Worm (Caenorhabditis elegans) whole organism, young adult: ENCODE measurements around the gene R151.10.

Experiments used
- B0019.2 ChIP-seq: fragments of 200-800 bp; sonication (Bioruptor generic); conservative IDR thresholded peaks from 2 replicates; pipeline ENCODE4 v1.3.6; 2022; ENCODE audit warnings: missing genetic modification reagents, missing genetic modification characterization, missing compliant biosample characterization
- F33H1.4 ChIP-seq: fragments of 200-800 bp; sonication (Bioruptor generic); IDR thresholded peaks from 2 replicates; pipeline ENCODE4 v1.3.6; 2022; ENCODE audit warnings: missing genetic modification reagents, missing genetic modification characterization, missing compliant biosample characterization
- F39B2.1 ChIP-seq: fragments of 200-800 bp; sonication (Bioruptor generic); IDR thresholded peaks from 2 replicates; pipeline ENCODE4 v1.3.6; 2022; ENCODE audit warnings: missing genetic modification reagents, missing genetic modification characterization, missing compliant biosample characterization
- F52B5.7 ChIP-seq: sonication (generic microtip); optimal IDR thresholded peaks from 2 replicates; lab custom pipeline; 2016; ENCODE audit warnings: mild to moderate bottlenecking, missing genetic modification characterization, missing compliant biosample characterization
- F57A8.1 ChIP-seq: fragments of 200-800 bp; sonication (Bioruptor generic); optimal IDR thresholded peaks from 2 replicates; lab custom pipeline; 2018; ENCODE audit warnings: mild to moderate bottlenecking, missing genetic modification characterization, moderate library complexity, missing compliant biosample characterization
- K11D2.4 ChIP-seq: fragments of 200-800 bp; sonication (Bioruptor generic); IDR thresholded peaks from 2 replicates; pipeline ENCODE4 v1.3.6; 2022; ENCODE audit warnings: missing genetic modification reagents, missing genetic modification characterization, missing compliant biosample characterization
- Y53F4B.3 ChIP-seq: fragments of 200-800 bp; sonication (Bioruptor generic); IDR thresholded peaks from 2 replicates; pipeline ENCODE4 v1.3.6; 2022; ENCODE audit warnings: missing genetic modification reagents, missing genetic modification characterization, missing compliant biosample characterization
- Y56A3A.18 ChIP-seq: fragments of 200-800 bp; sonication (Bioruptor generic); IDR thresholded peaks from 2 replicates; pipeline ENCODE4 v1.3.6; 2022; ENCODE audit warnings: missing genetic modification reagents, missing genetic modification characterization, missing compliant biosample characterization
- Y79H2A.3 ChIP-seq: fragments of 200-800 bp; sonication (Bioruptor generic); conservative IDR thresholded peaks from 2 replicates; pipeline ENCODE4 v1.3.6; 2022; ENCODE audit warnings: missing genetic modification reagents, missing genetic modification characterization, missing compliant biosample characterization
- akir-1 ChIP-seq: fragments of 200-800 bp; sonication (Bioruptor generic); optimal IDR thresholded peaks from 2 replicates; lab custom pipeline; 2018; ENCODE audit warnings: mild to moderate bottlenecking, missing genetic modification characterization, moderate library complexity, missing compliant biosample characterization
- aptf-3 ChIP-seq: fragments of 200-800 bp; sonication (Bioruptor generic); IDR thresholded peaks from 2 replicates; pipeline ENCODE4 v1.3.6; 2022; ENCODE audit warnings: missing genetic modification characterization, missing compliant biosample characterization
- attf-5 ChIP-seq: fragments of 200-800 bp; sonication (Bioruptor generic); optimal IDR thresholded peaks from 2 replicates; lab custom pipeline; 2018; ENCODE audit warnings: mild to moderate bottlenecking, missing genetic modification characterization, missing compliant biosample characterization
- attf-6 ChIP-seq: fragments of 200-800 bp; sonication (Bioruptor generic); IDR thresholded peaks from 2 replicates; pipeline ENCODE4 v1.3.6; 2022; ENCODE audit warnings: missing genetic modification reagents, missing genetic modification characterization, missing compliant biosample characterization
- cebp-1 ChIP-seq, 2 experiments: fragments of 200-800 bp in 1 of 2; sonication (Bioruptor generic) in 1 of 2; sonication (generic microtip) in 1 of 2; IDR thresholded peaks in 1 of 2; optimal IDR thresholded peaks in 1 of 2; 2 replicates each; pipeline versions ENCODE4 v1.3.6 to Lab custom; 2017 to 2022; ENCODE audit warnings: missing compliant biosample characterization in 2 of 2, missing genetic modification characterization in 2 of 2, mild to moderate bottlenecking in 1 of 2, missing genetic modification reagents in 1 of 2, moderate library complexity in 1 of 2
- cebp-2 ChIP-seq: fragments of 200-800 bp; sonication (Bioruptor generic); IDR thresholded peaks from 2 replicates; pipeline ENCODE4 v1.3.6; 2022; ENCODE audit warnings: missing genetic modification characterization, missing compliant biosample characterization
- ceh-100 ChIP-seq: fragments of 200-800 bp; sonication (Bioruptor generic); IDR thresholded peaks from 2 replicates; pipeline ENCODE4 v1.3.6; 2022; ENCODE audit warnings: missing genetic modification reagents, missing genetic modification characterization, missing compliant biosample characterization
- ceh-27 ChIP-seq: fragments of 200-800 bp; sonication (Bioruptor generic); optimal IDR thresholded peaks from 2 replicates; lab custom pipeline; 2018; ENCODE audit warnings: mild to moderate bottlenecking, missing genetic modification characterization, moderate library complexity, missing compliant biosample characterization
- ceh-40 ChIP-seq: fragments of 200-800 bp; sonication (Bioruptor generic); IDR thresholded peaks from 2 replicates; pipeline ENCODE4 v1.3.6; 2022; ENCODE audit warnings: missing genetic modification characterization, missing compliant biosample characterization
- ceh-58 ChIP-seq: fragments of 200-800 bp; sonication (Bioruptor generic); IDR thresholded peaks from 2 replicates; pipeline ENCODE4 v1.3.6; 2022; ENCODE audit warnings: missing genetic modification characterization, missing compliant biosample characterization
- ceh-91 ChIP-seq: fragments of 200-800 bp; sonication (Bioruptor generic); IDR thresholded peaks from 2 replicates; pipeline ENCODE4 v1.3.6; 2022; ENCODE audit warnings: missing genetic modification reagents, missing genetic modification characterization, missing compliant biosample characterization
- die-1 ChIP-seq: sonication (generic microtip); optimal IDR thresholded peaks from 2 replicates; lab custom pipeline; 2016; ENCODE audit warnings: missing genotype, mild to moderate bottlenecking, missing genetic modification characterization, missing compliant biosample characterization
- ets-4 ChIP-seq: fragments of 200-800 bp; sonication (Bioruptor generic); optimal IDR thresholded peaks from 2 replicates; lab custom pipeline; 2018; ENCODE audit warnings: mild to moderate bottlenecking, missing genetic modification characterization, missing compliant biosample characterization
- gei-17 ChIP-seq: fragments of 200-800 bp; sonication (Bioruptor generic); optimal IDR thresholded peaks from 2 replicates; lab custom pipeline; 2018; ENCODE audit warnings: mild to moderate bottlenecking, missing genetic modification characterization, missing compliant biosample characterization
- him-1 ChIP-seq: sonication (generic microtip); optimal IDR thresholded peaks from 2 replicates; lab custom pipeline; 2016; ENCODE audit warnings: missing genotype, missing genetic modification reagents, missing genetic modification characterization, missing compliant biosample characterization
- hlh-26 ChIP-seq: fragments of 200-800 bp; sonication (Bioruptor generic); conservative IDR thresholded peaks from 2 replicates; pipeline ENCODE4 v1.3.6; 2022; ENCODE audit warnings: missing genetic modification reagents, missing genetic modification characterization, missing compliant biosample characterization
- hrde-1 ChIP-seq: sonication (generic microtip); optimal IDR thresholded peaks from 2 replicates; lab custom pipeline; 2016; ENCODE audit warnings: missing genetic modification characterization, mild to moderate bottlenecking, missing compliant biosample characterization, moderate library complexity, missing genotype, missing genetic modification reagents, borderline replicate concordance
- hsf-1 ChIP-seq: fragments of 200-800 bp; sonication (Bioruptor generic); IDR thresholded peaks from 2 replicates; pipeline ENCODE4 v1.3.6; 2022; ENCODE audit warnings: missing genetic modification reagents, missing genetic modification characterization, missing compliant biosample characterization
- lag-1 ChIP-seq: fragments of 200-800 bp; sonication (Bioruptor generic); IDR thresholded peaks from 2 replicates; pipeline ENCODE4 v1.3.6; 2022; ENCODE audit warnings: missing genetic modification reagents, missing genetic modification characterization, missing compliant biosample characterization
- let-526 ChIP-seq: fragments of 200-800 bp; sonication (Bioruptor generic); IDR thresholded peaks from 2 replicates; pipeline ENCODE4 v1.3.6; 2022; ENCODE audit warnings: missing genetic modification reagents, missing genetic modification characterization, missing compliant biosample characterization
- lin-26 ChIP-seq: fragments of 200-800 bp; sonication (Bioruptor generic); IDR thresholded peaks from 2 replicates; pipeline ENCODE4 v1.3.6; 2022; ENCODE audit warnings: missing genetic modification reagents, missing genetic modification characterization, missing compliant biosample characterization
- lsl-1 ChIP-seq: fragments of 200-800 bp; sonication (Bioruptor generic); optimal IDR thresholded peaks from 2 replicates; lab custom pipeline; 2018; ENCODE audit warnings: mild to moderate bottlenecking, missing genetic modification characterization, moderate library complexity, missing compliant biosample characterization
- madf-6 ChIP-seq: fragments of 200-800 bp; sonication (Bioruptor generic); IDR thresholded peaks from 2 replicates; pipeline ENCODE4 v1.3.6; 2022; ENCODE audit warnings: missing genetic modification reagents, missing genetic modification characterization, missing compliant biosample characterization
- madf-8 ChIP-seq: fragments of 200-800 bp; sonication (Bioruptor generic); conservative IDR thresholded peaks from 2 replicates; pipeline ENCODE4 v1.3.6; 2022; ENCODE audit warnings: missing genetic modification reagents, missing genetic modification characterization, missing compliant biosample characterization
- mcd-1 ChIP-seq: fragments of 200-800 bp; sonication (Bioruptor generic); IDR thresholded peaks from 2 replicates; pipeline ENCODE4 v1.3.6; 2022; ENCODE audit warnings: missing genetic modification reagents, missing genetic modification characterization, missing compliant biosample characterization
- mxl-1 ChIP-seq: sonication (generic microtip); optimal IDR thresholded peaks from 2 replicates; lab custom pipeline; 2016; ENCODE audit warnings: missing genetic modification characterization, missing compliant biosample characterization
- nfya-2 ChIP-seq: fragments of 200-800 bp; sonication (Bioruptor generic); IDR thresholded peaks from 2 replicates; pipeline ENCODE4 v1.3.6; 2022; ENCODE audit warnings: missing genetic modification reagents, missing genetic modification characterization, missing compliant biosample characterization
- nhr-80 ChIP-seq: sonication (generic microtip); optimal IDR thresholded peaks from 2 replicates; lab custom pipeline; 2016; ENCODE audit warnings: missing genetic modification characterization, missing compliant biosample characterization
- nhr-90 ChIP-seq: sonication (generic microtip); optimal IDR thresholded peaks from 2 replicates; lab custom pipeline; 2016; ENCODE audit warnings: missing genotype, mild to moderate bottlenecking, missing genetic modification characterization, missing compliant biosample characterization
- snpc-1.1 ChIP-seq: sonication (generic microtip); optimal IDR thresholded peaks from 2 replicates; lab custom pipeline; 2017; ENCODE audit warnings: missing genetic modification characterization, mild to moderate bottlenecking, missing compliant biosample characterization, antibody characterized with exemption, moderate library complexity, missing genotype, missing genetic modification reagents; ENCODE audit not compliant: insufficient read depth
- snpc-3.4 ChIP-seq: sonication (generic microtip); optimal IDR thresholded peaks from 2 replicates; lab custom pipeline; 2017; ENCODE audit warnings: missing genetic modification characterization, mild to moderate bottlenecking, missing compliant biosample characterization, antibody characterized with exemption, moderate library complexity, missing genotype, missing genetic modification reagents
- somi-1 ChIP-seq: fragments of 200-800 bp; sonication (Bioruptor generic); optimal IDR thresholded peaks from 2 replicates; lab custom pipeline; 2018; ENCODE audit warnings: mild to moderate bottlenecking, missing genetic modification characterization, missing compliant biosample characterization
- tbp1 ChIP-seq: fragments of 200-800 bp; sonication (Bioruptor generic); optimal IDR thresholded peaks from 2 replicates; lab custom pipeline; 2018; ENCODE audit warnings: mild to moderate bottlenecking, missing genetic modification characterization, missing compliant biosample characterization
- unc-130 ChIP-seq: sonication (generic microtip); optimal IDR thresholded peaks from 2 replicates; lab custom pipeline; 2016; ENCODE audit warnings: missing genetic modification reagents, missing genetic modification characterization, missing compliant biosample characterization
- xnd-1 ChIP-seq: sonication (generic microtip); optimal IDR thresholded peaks from 2 replicates; lab custom pipeline; 2016; ENCODE audit warnings: missing genotype, missing genetic modification reagents, missing genetic modification characterization, missing compliant biosample characterization
- ztf-18 ChIP-seq: sonication (generic microtip); optimal IDR thresholded peaks from 2 replicates; lab custom pipeline; 2016; ENCODE audit warnings: missing genotype, mild to moderate bottlenecking, missing genetic modification characterization, missing compliant biosample characterization
- ztf-25 ChIP-seq: fragments of 200-800 bp; sonication (Bioruptor generic); IDR thresholded peaks from 2 replicates; pipeline ENCODE4 v1.3.6; 2022; ENCODE audit warnings: missing genetic modification reagents, missing genetic modification characterization, missing compliant biosample characterization
- ztf-28 ChIP-seq: fragments of 200-800 bp; sonication (Bioruptor generic); IDR thresholded peaks from 2 replicates; pipeline ENCODE4 v1.3.6; 2022; ENCODE audit warnings: missing genetic modification reagents, missing genetic modification characterization, missing compliant biosample characterization
- ztf-6 ChIP-seq: fragments of 200-800 bp; sonication (Bioruptor generic); IDR thresholded peaks from 2 replicates; pipeline ENCODE4 v1.3.6; 2022; ENCODE audit warnings: missing genetic modification reagents, missing genetic modification characterization, missing compliant biosample characterization

R151.10 gene

ce11 chrIII:7221103-7221502 lies 9.6 kb downstream of the R151.10 start:
- TF ChIP-seq B0019.2: no peak
- no peak for TF ChIP-seq lag-1 (GFP tag; lab: Robert Waterston, UW)
- no peak for TF ChIP-seq hsf-1 (GFP tag; lab: Robert Waterston, UW)
- TF ChIP-seq F57A8.1: no peak
- TF ChIP-seq ceh-40: no peak
- peak; percentile 90 for TF ChIP-seq lsl-1
- no peak for TF ChIP-seq ztf-25
- TF ChIP-seq tbp1 (GFP tag; lab: Kevin White, UChicago): no peak
- no peak for TF ChIP-seq hrde-1 (tag; lab: Kevin White, UChicago)
- no peak for TF ChIP-seq Y79H2A.3 (GFP tag; lab: Robert Waterston, UW)
- no peak for TF ChIP-seq attf-5 (GFP tag; lab: Kevin White, UChicago)
- no peak for TF ChIP-seq ceh-58
- TF ChIP-seq nhr-80 (tag; lab: Kevin White, UChicago): no peak
- no peak for TF ChIP-seq K11D2.4 (GFP tag; lab: Robert Waterston, UW)
- peak; percentile 64; the same call in 1 of the 2 replicates for TF ChIP-seq F33H1.4
- TF ChIP-seq nfya-2 (GFP tag; lab: Robert Waterston, UW): no peak
- no peak for TF ChIP-seq nhr-90 (tag; lab: Kevin White, UChicago)
- TF ChIP-seq Y53F4B.3 (GFP tag; lab: Robert Waterston, UW): no peak
- no peak for TF ChIP-seq ztf-28 (GFP tag; lab: Robert Waterston, UW)
- no peak for TF ChIP-seq let-526
- no peak for TF ChIP-seq gei-17 (GFP tag; lab: Kevin White, UChicago)
- no peak for TF ChIP-seq snpc-1.1 (tag; lab: Kevin White, UChicago)
- TF ChIP-seq madf-6: peak; percentile 55
- no peak for TF ChIP-seq cebp-1 (GFP tag; IDR thresholded peaks at IDR 0.05; lab: Robert Waterston, UW)
- TF ChIP-seq cebp-1 (tag; optimal IDR thresholded peaks at IDR 0.05; lab: Kevin White, UChicago): no peak
- TF ChIP-seq ztf-6 (GFP tag; lab: Robert Waterston, UW): no peak
- TF ChIP-seq ztf-18 (tag; lab: Kevin White, UChicago): no peak
- TF ChIP-seq cebp-2: no peak
- TF ChIP-seq mcd-1: no peak
- no peak for TF ChIP-seq ets-4 (GFP tag; lab: Kevin White, UChicago)
- no peak for TF ChIP-seq unc-130 (GFP tag; lab: Kevin White, UChicago)
- no peak for TF ChIP-seq lin-26
- TF ChIP-seq Y56A3A.18 (GFP tag; lab: Robert Waterston, UW): 0 out of 2 replicates have a peak, but pooled peaks have one; percentile 37
- TF ChIP-seq F52B5.7 (tag; lab: Kevin White, UChicago): no peak
- no peak for TF ChIP-seq die-1
- TF ChIP-seq somi-1 (GFP tag; lab: Kevin White, UChicago): no peak
- TF ChIP-seq madf-8: peak; percentile 28
- no peak for TF ChIP-seq akir-1 (GFP tag; lab: Kevin White, UChicago)
- peak; percentile 22 for TF ChIP-seq snpc-3.4 (tag; lab: Kevin White, UChicago)
- TF ChIP-seq ceh-27 (GFP tag; lab: Kevin White, UChicago): no peak
- TF ChIP-seq xnd-1 (tag; lab: Kevin White, UChicago): peak; percentile 35
- no peak for TF ChIP-seq hlh-26 (GFP tag; lab: Robert Waterston, UW)
- no peak for TF ChIP-seq ceh-100 (GFP tag; lab: Robert Waterston, UW)
- no peak for TF ChIP-seq aptf-3
- peak; percentile 53; the same call in 1 of the 2 replicates for TF ChIP-seq ceh-91 (GFP tag; lab: Robert Waterston, UW)
- TF ChIP-seq attf-6 (GFP tag; lab: Robert Waterston, UW): no peak
- no peak for TF ChIP-seq F39B2.1 (GFP tag; lab: Robert Waterston, UW)
- TF ChIP-seq mxl-1 (tag; lab: Kevin White, UChicago): no peak
- TF ChIP-seq him-1 (tag; lab: Kevin White, UChicago): peak; percentile 77
